Fruit fly (Drosophila melanogaster) whole organism, embryonic: ENCODE data around the gene Mnn1.
A peak's percentile ranks its signal among the peaks of the same experiment; 100 is the strongest.

Experiments
- Adf1 ChIP-seq: fragments of 200-800 bp; sonication (Bioruptor generic); IDR thresholded peaks from 2 replicates; pipeline ENCODE4 v1.3.6; 2022; ENCODE audit warnings: missing biosample characterization, missing genetic modification characterization
- Asciz ChIP-seq: fragments of 200-800 bp; sonication (Bioruptor generic); optimal IDR thresholded peaks from 2 replicates; lab custom pipeline; 2017; ENCODE audit warnings: missing biosample characterization, mild to moderate bottlenecking, missing genetic modification characterization, missing genetic modification reagents
- CG1024 ChIP-seq: fragments of 200-800 bp; sonication (Bioruptor generic); IDR thresholded peaks from 2 replicates; pipeline ENCODE4 v1.3.6; 2022; ENCODE audit warnings: missing biosample characterization, missing genetic modification characterization
- CG10274 ChIP-seq: fragments of 200-800 bp; sonication (Bioruptor generic); optimal IDR thresholded peaks from 3 replicates; lab custom pipeline; 2017; ENCODE audit warnings: missing biosample characterization, mild to moderate bottlenecking, missing genetic modification characterization
- CG12659 ChIP-seq: fragments of 200-800 bp; sonication (Bioruptor generic); optimal IDR thresholded peaks from 3 replicates; lab custom pipeline; 2017; ENCODE audit warnings: mild to moderate bottlenecking, missing biosample characterization, missing genetic modification reagents, missing genetic modification characterization
- CG13296 ChIP-seq: fragments of 200-800 bp; sonication (Bioruptor generic); optimal IDR thresholded peaks from 3 replicates; lab custom pipeline; 2018; ENCODE audit warnings: missing biosample characterization, mild to moderate bottlenecking, missing genetic modification characterization
- CG14667 ChIP-seq: fragments of 200-800 bp; sonication (Bioruptor generic); IDR thresholded peaks from 2 replicates; pipeline ENCODE4 v1.3.6; 2022; ENCODE audit warnings: missing biosample characterization, missing genetic modification characterization
- CG15011 ChIP-seq: fragments of 200-800 bp; sonication (Bioruptor generic); optimal IDR thresholded peaks from 3 replicates; lab custom pipeline; 2018; ENCODE audit warnings: missing biosample characterization, mild to moderate bottlenecking, missing genetic modification characterization
- CG15073 ChIP-seq: fragments of 200-800 bp; sonication (Bioruptor generic); optimal IDR thresholded peaks from 2 replicates; lab custom pipeline; 2016; ENCODE audit warnings: missing biosample characterization, missing genetic modification characterization
- CG15269 ChIP-seq: fragments of 200-800 bp; sonication (Bioruptor generic); optimal IDR thresholded peaks from 2 replicates; lab custom pipeline; 2018; ENCODE audit warnings: missing biosample characterization, mild to moderate bottlenecking, missing genetic modification characterization, moderate library complexity
- CG1647 ChIP-seq: fragments of 200-800 bp; sonication (Bioruptor generic); optimal IDR thresholded peaks from 3 replicates; lab custom pipeline; 2016; ENCODE audit warnings: missing biosample characterization, missing genetic modification characterization
- CG17361 ChIP-seq: fragments of 200-800 bp; sonication (Bioruptor generic); IDR thresholded peaks from 3 replicates; pipeline ENCODE4 v1.3.6; 2022; ENCODE audit warnings: missing biosample characterization, missing genetic modification characterization
- CG17568 ChIP-seq: fragments of 200-800 bp; sonication (Bioruptor generic); optimal IDR thresholded peaks from 2 replicates; lab custom pipeline; 2018; ENCODE audit warnings: missing biosample characterization, mild to moderate bottlenecking, missing genetic modification characterization, moderate library complexity
- CG3407 ChIP-seq: fragments of 200-800 bp; sonication (Bioruptor generic); optimal IDR thresholded peaks from 2 replicates; lab custom pipeline; 2018; ENCODE audit warnings: missing biosample characterization, mild to moderate bottlenecking, missing genetic modification characterization
- CG34224 ChIP-seq: fragments of 200-800 bp; sonication (Bioruptor generic); IDR thresholded peaks from 3 replicates; pipeline ENCODE4 v1.3.6; 2022; ENCODE audit warnings: missing biosample characterization, missing genetic modification characterization; ENCODE audit not compliant: partially characterized antibody
- CG34422 ChIP-seq: fragments of 200-800 bp; sonication (Bioruptor generic); IDR thresholded peaks from 3 replicates; pipeline ENCODE4 v1.3.6; 2022; ENCODE audit warnings: missing biosample characterization, missing genetic modification characterization
- CG4424 ChIP-seq: fragments of 200-800 bp; sonication (Bioruptor generic); optimal IDR thresholded peaks from 3 replicates; lab custom pipeline; 2016; ENCODE audit warnings: missing biosample characterization, missing genetic modification characterization
- CG7963 ChIP-seq: fragments of 200-800 bp; sonication (Bioruptor generic); IDR thresholded peaks from 3 replicates; pipeline ENCODE4 v1.3.6; 2022; ENCODE audit warnings: missing biosample characterization, missing genetic modification characterization; ENCODE audit not compliant: partially characterized antibody
- Dbx ChIP-seq: fragments of 200-800 bp; sonication (Bioruptor generic); IDR thresholded peaks from 3 replicates; pipeline ENCODE4 v1.3.6; 2022; ENCODE audit warnings: missing biosample characterization, missing genetic modification characterization
- Dek ChIP-seq: fragments of 200-800 bp; sonication (Bioruptor generic); optimal IDR thresholded peaks from 3 replicates; lab custom pipeline; 2019; ENCODE audit warnings: missing biosample characterization, mild to moderate bottlenecking, missing genetic modification characterization, moderate library complexity
- Dll ChIP-seq: fragments of 200-800 bp; sonication (Bioruptor generic); IDR thresholded peaks from 4 replicates; pipeline ENCODE4 v1.3.6; 2022; ENCODE audit warnings: missing biosample characterization, missing genetic modification characterization; ENCODE audit not compliant: partially characterized antibody
- Doc3 ChIP-seq: fragments of 200-800 bp; sonication (Bioruptor generic); IDR thresholded peaks from 3 replicates; pipeline ENCODE4 v1.3.6; 2022; ENCODE audit warnings: missing biosample characterization, missing genetic modification characterization; ENCODE audit not compliant: partially characterized antibody
- Dp ChIP-seq: fragments of 200-800 bp; sonication (Bioruptor generic); optimal IDR thresholded peaks from 2 replicates; lab custom pipeline; 2018; ENCODE audit warnings: missing biosample characterization, mild to moderate bottlenecking, missing genetic modification characterization, moderate library complexity
- E2f1 ChIP-seq: fragments of 200-800 bp; sonication (Bioruptor generic); IDR thresholded peaks from 2 replicates; pipeline ENCODE4 v1.3.6; 2022; ENCODE audit warnings: missing biosample characterization, missing genetic modification characterization
- Elba2 ChIP-seq: fragments of 200-800 bp; sonication (Bioruptor generic); optimal IDR thresholded peaks from 3 replicates; lab custom pipeline; 2016; ENCODE audit warnings: missing biosample characterization, missing genetic modification characterization
- Ets97D ChIP-seq: fragments of 200-800 bp; sonication (Bioruptor generic); optimal IDR thresholded peaks from 3 replicates; lab custom pipeline; 2016; ENCODE audit warnings: missing biosample characterization, missing genetic modification characterization
- Hey ChIP-seq: fragments of 200-800 bp; sonication (Bioruptor generic); optimal IDR thresholded peaks from 3 replicates; lab custom pipeline; 2018; ENCODE audit warnings: missing biosample characterization, mild to moderate bottlenecking, missing genetic modification characterization
- Hmr ChIP-seq: fragments of 200-800 bp; sonication (Bioruptor generic); optimal IDR thresholded peaks from 3 replicates; lab custom pipeline; 2017; ENCODE audit warnings: mild to moderate bottlenecking, missing biosample characterization, missing genetic modification reagents, missing genetic modification characterization
- Hr39 ChIP-seq: fragments of >200 bp; optimal IDR thresholded peaks from 2 replicates; lab custom pipeline; 2017
- Hr78 ChIP-seq, 2 experiments: fragments of 200-800 bp in 1 of 2; fragments of >200 bp in 1 of 2; sonication (Bioruptor generic) in 1 of 2; optimal IDR thresholded peaks; 2 replicates each; lab custom pipeline; 2017 to 2019; ENCODE audit warnings: missing biosample characterization in 2 of 2, missing genetic modification characterization in 2 of 2, mild to moderate bottlenecking in 1 of 2, moderate library complexity in 1 of 2
- Myb ChIP-seq: fragments of 200-800 bp; sonication (Bioruptor generic); optimal IDR thresholded peaks from 2 replicates; lab custom pipeline; 2016; ENCODE audit warnings: missing biosample characterization, missing genetic modification characterization
- NFAT ChIP-seq: fragments of 200-800 bp; sonication (Bioruptor generic); IDR thresholded peaks from 2 replicates; pipeline ENCODE4 v1.3.6; 2022; ENCODE audit warnings: missing biosample characterization, missing genetic modification characterization
- YL-1 ChIP-seq: fragments of 200-800 bp; sonication (Bioruptor generic); optimal IDR thresholded peaks from 3 replicates; lab custom pipeline; 2017; ENCODE audit warnings: missing biosample characterization, mild to moderate bottlenecking, missing genetic modification characterization
- bsh ChIP-seq, 2 experiments: fragments of 200-800 bp; sonication (Bioruptor generic); optimal IDR thresholded peaks; 2 replicates each; lab custom pipeline; 2017 to 2018; ENCODE audit warnings: mild to moderate bottlenecking in 2 of 2, missing biosample characterization in 2 of 2, missing genetic modification characterization in 2 of 2, moderate library complexity in 1 of 2
- crp ChIP-seq, 2 experiments: fragments of 200-800 bp; sonication (Bioruptor generic); optimal IDR thresholded peaks; 2 replicates in 1 of 2; 3 replicates in 1 of 2; lab custom pipeline; 2017; ENCODE audit warnings: missing biosample characterization in 2 of 2, missing genetic modification characterization in 2 of 2, mild to moderate bottlenecking in 1 of 2, moderate library complexity in 1 of 2
- ems ChIP-seq: fragments of 200-800 bp; sonication (Bioruptor generic); optimal IDR thresholded peaks from 3 replicates; lab custom pipeline; 2016; ENCODE audit warnings: missing biosample characterization, missing genetic modification characterization
- eve ChIP-seq, 2 experiments: fragments of >200 bp; optimal IDR thresholded peaks; 2 replicates each; lab custom pipeline; 2017; ENCODE audit warnings: missing biosample characterization in 2 of 2, missing genetic modification characterization in 2 of 2
- ewg ChIP-seq: fragments of 200-800 bp; sonication (Bioruptor generic); optimal IDR thresholded peaks from 3 replicates; lab custom pipeline; 2017; ENCODE audit warnings: mild to moderate bottlenecking, missing biosample characterization, missing genetic modification reagents, missing genetic modification characterization
- lov ChIP-seq, 2 experiments: fragments of 200-800 bp in 1 of 2; fragments of >200 bp in 1 of 2; sonication (Bioruptor generic) in 1 of 2; IDR thresholded peaks in 1 of 2; optimal IDR thresholded peaks in 1 of 2; 2 replicates in 1 of 2; 3 replicates in 1 of 2; pipeline versions ENCODE4 v1.3.6 to Lab custom; 2017 to 2022; ENCODE audit warnings: missing biosample characterization in 1 of 2, missing genetic modification characterization in 1 of 2
- maf-S ChIP-seq: fragments of 200-800 bp; sonication (Bioruptor generic); optimal IDR thresholded peaks from 2 replicates; lab custom pipeline; 2016; ENCODE audit warnings: missing biosample characterization, missing genetic modification characterization
- mam ChIP-seq: fragments of 200-800 bp; sonication (Bioruptor generic); optimal IDR thresholded peaks from 3 replicates; lab custom pipeline; 2016; ENCODE audit warnings: missing biosample characterization, missing genetic modification characterization
- nau ChIP-seq: fragments of 200-800 bp; sonication (Bioruptor generic); optimal IDR thresholded peaks from 3 replicates; lab custom pipeline; 2017; ENCODE audit warnings: missing biosample characterization, mild to moderate bottlenecking, missing genetic modification characterization, missing genetic modification reagents
- nerfin-1 ChIP-seq: fragments of 200-800 bp; sonication (Bioruptor generic); optimal IDR thresholded peaks from 3 replicates; lab custom pipeline; 2019; ENCODE audit warnings: missing biosample characterization, mild to moderate bottlenecking, missing genetic modification characterization, moderate library complexity
- nom ChIP-seq: fragments of 200-800 bp; sonication (Bioruptor generic); optimal IDR thresholded peaks from 2 replicates; lab custom pipeline; 2017; ENCODE audit warnings: missing biosample characterization, missing genetic modification characterization, mild to moderate bottlenecking, moderate library complexity, missing genetic modification reagents
- run ChIP-seq: fragments of 200-800 bp; sonication (Bioruptor generic); optimal IDR thresholded peaks from 3 replicates; lab custom pipeline; 2018; ENCODE audit warnings: missing biosample characterization, mild to moderate bottlenecking, missing genetic modification characterization
- slbo ChIP-seq: fragments of 200-800 bp; sonication (Bioruptor generic); IDR thresholded peaks from 2 replicates; pipeline ENCODE4 v1.3.6; 2022; ENCODE audit warnings: missing biosample characterization, missing genetic modification characterization
- tap ChIP-seq: fragments of 200-800 bp; optimal IDR thresholded peaks from 3 replicates; lab custom pipeline; 2019; ENCODE audit warnings: missing biosample characterization, mild to moderate bottlenecking, missing genetic modification characterization, moderate library complexity
- tll ChIP-seq, 2 experiments: fragments of 200-800 bp in 1 of 2; fragments of >200 bp in 1 of 2; sonication (Bioruptor generic) in 1 of 2; optimal IDR thresholded peaks; 2 replicates each; lab custom pipeline; 2017 to 2019; ENCODE audit warnings: missing biosample characterization in 2 of 2, missing genetic modification characterization in 2 of 2, mild to moderate bottlenecking in 1 of 2, moderate library complexity in 1 of 2

Gene Mnn1

DNA sequence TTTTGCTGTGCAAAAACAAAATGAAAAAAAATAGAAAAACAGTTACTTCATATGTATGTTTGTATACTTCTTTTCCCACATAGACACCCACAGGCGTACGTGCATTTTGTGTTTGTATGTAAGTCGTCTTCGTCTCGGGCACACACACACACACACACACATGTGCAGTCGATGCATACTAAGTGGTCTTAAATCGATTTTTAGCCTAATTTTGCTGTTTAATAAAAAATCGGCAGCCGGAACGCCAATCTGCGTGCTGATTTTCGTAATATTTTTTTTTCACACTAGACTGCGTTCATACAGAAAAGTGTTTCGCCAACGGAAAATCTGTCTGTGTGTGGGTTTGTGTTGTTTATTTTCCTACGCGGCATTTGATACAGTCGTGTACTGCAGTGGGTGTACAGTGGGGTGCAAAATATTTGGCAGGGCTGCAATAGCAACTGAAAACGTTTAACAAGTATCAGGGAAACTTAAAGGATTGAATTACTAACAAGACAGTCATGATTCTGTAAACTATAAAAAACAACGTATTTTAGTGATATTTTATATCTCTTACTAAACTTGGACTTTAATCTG is 22.9 kb upstream of the Mnn1 start (continued):
- peak; percentile 8 for TF ChIP-seq CG17568 (GFP tag; lab: Kevin White, UChicago)
- no peak for TF ChIP-seq CG34224 (GFP tag; lab: Robert Waterston, UW)
- TF ChIP-seq maf-S (GFP tag; lab: Kevin White, UChicago), result peak; percentile 14
- peak; percentile 18 for TF ChIP-seq CG12659 (GFP tag; lab: Kevin White, UChicago)
- no peak for TF ChIP-seq Hr39 (lab: Kevin White, UChicago)
- TF ChIP-seq ewg (GFP tag; lab: Kevin White, UChicago), result no peak
- TF ChIP-seq tap (tag; lab: Kevin White, UChicago), result no peak
- TF ChIP-seq CG1024 (GFP tag; lab: Robert Waterston, UW), result no peak
- TF ChIP-seq Hr78 (GFP tag; optimal IDR thresholded peaks at IDR 0.05; lab: Kevin White, UChicago), result no peak
- peak; percentile 73 for TF ChIP-seq nom (GFP tag; lab: Kevin White, UChicago)
- TF ChIP-seq CG13296 (GFP tag; lab: Kevin White, UChicago), result peak; percentile 27
- no peak for TF ChIP-seq CG17361
- TF ChIP-seq Adf1, result peak; percentile 20; the same call in 1 of the 2 replicates
- TF ChIP-seq Myb (GFP tag; lab: Kevin White, UChicago), result no peak
- TF ChIP-seq tll (GFP tag; optimal IDR thresholded peaks at IDR 0.05; lab: Kevin White, UChicago), result no peak
- TF ChIP-seq nerfin-1 (tag; lab: Kevin White, UChicago), result no peak
- TF ChIP-seq run (tag; lab: Kevin White, UChicago), result no peak
- TF ChIP-seq CG3407 (GFP tag; lab: Kevin White, UChicago), result no peak
- peak; percentile 59 for TF ChIP-seq mam (GFP tag; lab: Kevin White, UChicago)
- peak; percentile 34; the same call in 1 of the 3 replicates for TF ChIP-seq Dbx (GFP tag; lab: Robert Waterston, UW)
- TF ChIP-seq NFAT (GFP tag; lab: Robert Waterston, UW), result peak; percentile 28; the same call in 1 of the 2 replicates
- peak; percentile 16 for TF ChIP-seq CG4424 (GFP tag; lab: Kevin White, UChicago)
- peak; percentile 60; the same call in 1 of the 2 replicates for TF ChIP-seq E2f1
- TF ChIP-seq Dll, result no peak
- peak; percentile 74 for TF ChIP-seq slbo (GFP tag; lab: Robert Waterston, UW)
- peak; percentile 26 to 51 for TF ChIP-seq bsh (GFP tag; optimal IDR thresholded peaks at IDR 0.05; lab: Kevin White, UChicago)
- no peak for TF ChIP-seq CG1647 (GFP tag; lab: Kevin White, UChicago)
- TF ChIP-seq eve (GFP tag; optimal IDR thresholded peaks at IDR 0.05; lab: Kevin White, UChicago), result no peak
- no peak for TF ChIP-seq Doc3 (GFP tag; lab: Robert Waterston, UW)
- TF ChIP-seq nau, result no peak
- TF ChIP-seq CG14667 (GFP tag; lab: Robert Waterston, UW), result no peak
- TF ChIP-seq Asciz (GFP tag; lab: Kevin White, UChicago), result peak; percentile 18
- TF ChIP-seq crp (GFP tag; optimal IDR thresholded peaks at IDR 0.05; lab: Kevin White, UChicago), result no peak
- peak; percentile 12 for TF ChIP-seq Ets97D
- no peak for TF ChIP-seq YL-1
- peak; percentile 18 for TF ChIP-seq Dek (tag; lab: Kevin White, UChicago)
- peak; percentile 100 for TF ChIP-seq CG15073 (GFP tag; lab: Kevin White, UChicago)
- no peak for TF ChIP-seq CG7963
- TF ChIP-seq CG15011, result no peak
- TF ChIP-seq Hmr (GFP tag; lab: Kevin White, UChicago), result no peak
- TF ChIP-seq CG10274 (GFP tag; lab: Kevin White, UChicago), result no peak
- peak; percentile 61; the same call in 1 of the 3 replicates for TF ChIP-seq CG34422 (GFP tag; lab: Robert Waterston, UW)
- no peak for TF ChIP-seq Hey (tag; lab: Kevin White, UChicago)
- no peak for TF ChIP-seq Dp (GFP tag; lab: Kevin White, UChicago)
- TF ChIP-seq lov (optimal IDR thresholded peaks at IDR 0.05; lab: Kevin White, UChicago), result no peak
- TF ChIP-seq lov (GFP tag; IDR thresholded peaks at IDR 0.05; lab: Robert Waterston, UW), result 0 out of 3 replicates have a peak, but pooled peaks have one; percentile 12
- no peak for TF ChIP-seq Elba2 (GFP tag; lab: Kevin White, UChicago)
- TF ChIP-seq ems (GFP tag; lab: Kevin White, UChicago), result peak; percentile 19
- TF ChIP-seq CG15269 (tag; lab: Kevin White, UChicago), result peak; percentile 47
